Fruit fly (Drosophila melanogaster) whole organism, adult: ENCODE results near the gene CG6785.

ENCODE experiments used
- CG11617 ChIP-seq: fragments of 200-800 bp; sonication (Bioruptor generic); optimal IDR thresholded peaks from 2 replicates; lab custom pipeline; 2017; ENCODE audit warnings: mild to moderate bottlenecking, missing biosample characterization, missing genetic modification reagents, missing genetic modification characterization
- CG12768 ChIP-seq: fragments of 200-800 bp; sonication (Bioruptor generic); optimal IDR thresholded peaks from 2 replicates; lab custom pipeline; 2017; ENCODE audit warnings: missing biosample characterization, missing genetic modification characterization, mild to moderate bottlenecking, moderate library complexity, missing genetic modification reagents
- CG14711 ChIP-seq: fragments of 200-800 bp; sonication (Bioruptor generic); optimal IDR thresholded peaks from 2 replicates; lab custom pipeline; 2018; ENCODE audit warnings: missing biosample characterization, mild to moderate bottlenecking, missing genetic modification characterization, moderate library complexity
- CG1620 ChIP-seq: fragments of 200-800 bp; sonication (Bioruptor generic); optimal IDR thresholded peaks from 2 replicates; lab custom pipeline; 2016; ENCODE audit warnings: missing biosample characterization, missing genetic modification characterization
- CG33017 ChIP-seq: fragments of 200-800 bp; sonication (Bioruptor generic); optimal IDR thresholded peaks from 2 replicates; lab custom pipeline; 2018; ENCODE audit warnings: missing biosample characterization, mild to moderate bottlenecking, missing genetic modification characterization, moderate library complexity
- CG5204 ChIP-seq: fragments of 200-800 bp; sonication (Bioruptor generic); optimal IDR thresholded peaks from 2 replicates; lab custom pipeline; 2016; ENCODE audit warnings: missing biosample characterization, missing genetic modification characterization
- CG7045 ChIP-seq: fragments of 200-800 bp; sonication (Bioruptor generic); optimal IDR thresholded peaks from 2 replicates; lab custom pipeline; 2017; ENCODE audit warnings: missing biosample characterization, mild to moderate bottlenecking, missing genetic modification characterization
- CG7101 ChIP-seq: fragments of 200-800 bp; sonication (Bioruptor generic); optimal IDR thresholded peaks from 2 replicates; lab custom pipeline; 2018; ENCODE audit warnings: missing biosample characterization, mild to moderate bottlenecking, missing genetic modification characterization, moderate library complexity
- Clk ChIP-seq: fragments of 200-800 bp; sonication (Bioruptor generic); optimal IDR thresholded peaks from 2 replicates; lab custom pipeline; 2017; ENCODE audit warnings: missing biosample characterization, missing genetic modification characterization
- Crg-1 ChIP-seq: fragments of 200-800 bp; sonication (Bioruptor generic); optimal IDR thresholded peaks from 2 replicates; lab custom pipeline; 2016; ENCODE audit warnings: missing biosample characterization, missing genetic modification characterization
- Hr96 ChIP-seq: fragments of 200-800 bp; sonication (Bioruptor generic); optimal IDR thresholded peaks from 2 replicates; lab custom pipeline; 2016; ENCODE audit warnings: missing biosample characterization, missing genetic modification characterization
- Mnt ChIP-seq: fragments of 200-800 bp; sonication (Bioruptor generic); optimal IDR thresholded peaks from 2 replicates; lab custom pipeline; 2016; ENCODE audit warnings: missing biosample characterization, mild to moderate bottlenecking, missing genetic modification characterization
- bab1 ChIP-seq: fragments of 200-800 bp; sonication (Bioruptor generic); optimal IDR thresholded peaks from 3 replicates; lab custom pipeline; 2019; ENCODE audit warnings: missing biosample characterization, mild to moderate bottlenecking, missing genetic modification characterization, moderate library complexity
- cic ChIP-seq: fragments of 200-800 bp; sonication (Bioruptor generic); optimal IDR thresholded peaks from 2 replicates; lab custom pipeline; 2017; ENCODE audit warnings: missing biosample characterization, mild to moderate bottlenecking, missing genetic modification characterization, moderate library complexity
- cnc ChIP-seq, 2 experiments: fragments of >200 bp; optimal IDR thresholded peaks; 2 replicates each; lab custom pipeline; 2017
- kay ChIP-seq: fragments of 200-800 bp; sonication (Bioruptor generic); peaks from one replicate; lab custom pipeline; 2016; ENCODE audit warnings: missing biosample characterization, missing genetic modification characterization, borderline replicate concordance
- ovo ChIP-seq: fragments of 200-800 bp; sonication (Bioruptor generic); optimal IDR thresholded peaks from 2 replicates; lab custom pipeline; 2016; ENCODE audit warnings: missing biosample characterization, missing genetic modification characterization
- pad ChIP-seq: fragments of 200-800 bp; sonication (Bioruptor generic); optimal IDR thresholded peaks from 3 replicates; lab custom pipeline; 2017; ENCODE audit warnings: missing biosample characterization, missing genetic modification characterization, mild to moderate bottlenecking, moderate library complexity, missing genetic modification reagents
- tj ChIP-seq: fragments of 200-800 bp; sonication (Bioruptor generic); optimal IDR thresholded peaks from 3 replicates; lab custom pipeline; 2017; ENCODE audit warnings: missing biosample characterization, mild to moderate bottlenecking, missing genetic modification characterization, moderate library complexity
- toe ChIP-seq: fragments of 200-800 bp; sonication (Bioruptor generic); optimal IDR thresholded peaks from 2 replicates; lab custom pipeline; 2016; ENCODE audit warnings: missing biosample characterization, missing genetic modification characterization

Gene CG6785

DNA sequence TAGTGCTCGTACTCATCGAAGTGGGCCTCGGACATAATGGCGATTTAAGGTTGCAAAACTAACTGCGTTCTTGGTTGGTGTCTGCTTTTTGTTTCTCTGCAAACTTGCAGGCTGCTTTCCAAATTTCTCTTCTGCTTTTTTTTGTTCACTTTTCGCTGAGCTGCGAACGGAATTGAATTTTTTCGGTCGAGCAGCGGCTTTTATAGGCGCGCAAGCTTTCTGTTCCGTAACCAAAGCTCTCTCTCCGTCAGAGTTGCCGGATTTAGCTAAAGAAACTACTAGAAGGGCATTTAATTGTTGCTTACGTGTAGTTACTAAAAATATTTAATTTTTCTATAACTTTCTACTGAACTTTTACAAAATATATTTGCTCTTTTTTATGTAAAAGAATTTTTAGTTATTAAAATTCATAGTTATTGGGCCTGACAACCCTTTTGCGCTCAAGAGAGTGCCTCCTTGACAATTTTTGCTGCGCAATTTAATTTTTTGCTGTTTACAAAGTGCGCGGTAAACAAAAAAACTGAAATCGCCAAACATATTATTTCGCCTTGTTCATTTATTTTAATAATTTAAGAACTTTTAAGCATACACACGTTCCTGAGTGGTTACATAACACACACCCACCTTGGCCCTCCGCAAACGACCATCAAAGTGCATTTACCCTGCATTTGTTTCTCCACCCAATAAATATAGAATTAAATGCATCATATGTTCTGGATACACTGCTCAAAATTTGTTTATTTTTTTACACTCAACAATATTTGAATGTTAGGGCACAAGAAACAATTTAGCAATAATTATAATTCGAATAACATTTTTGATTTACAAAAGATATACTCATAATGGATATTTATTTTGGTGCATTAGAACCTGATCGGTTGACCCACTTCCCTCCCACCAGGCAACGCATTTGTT is 1.2 kb upstream of the CG6785 start, which contains the start of gene CG6770:
Gene CG6770 (minus strand): TSS at position 178 of the 915 bp plus-strand sequence.
- TF ChIP-seq cnc (optimal IDR thresholded peaks at IDR 0.05; lab: Kevin White, UChicago) (no peak), cic (GFP tag; lab: Kevin White, UChicago) (peak; percentile 45), kay (peak; percentile 93), ovo (GFP tag; lab: Kevin White, UChicago) (peak; percentile 27), CG11617 (GFP tag; lab: Kevin White, UChicago) (peak; percentile 95), CG7045 (GFP tag; lab: Kevin White, UChicago) (peak; percentile 82), Crg-1 (GFP tag; lab: Kevin White, UChicago) (peak; percentile 74), Clk (GFP tag; lab: Kevin White, UChicago) (no peak), CG14711 (peak; percentile 100), CG1620 (GFP tag; lab: Kevin White, UChicago) (peak; percentile 79), bab1 (GFP tag; lab: Kevin White, UChicago) (peak; percentile 89), CG12768 (GFP tag; lab: Kevin White, UChicago) (peak; percentile 92), Mnt (GFP tag; lab: Kevin White, UChicago) (peak; percentile 70), CG7101 (tag; lab: Kevin White, UChicago) (peak; percentile 97), CG5204 (peak; percentile 85), toe (peak; percentile 85), CG33017 (tag; lab: Kevin White, UChicago) (peak; percentile 97), tj (GFP tag; lab: Kevin White, UChicago) (peak; percentile 96), Hr96 (peak; percentile 75), pad (GFP tag; lab: Kevin White, UChicago) (peak; percentile 43)

DNA sequence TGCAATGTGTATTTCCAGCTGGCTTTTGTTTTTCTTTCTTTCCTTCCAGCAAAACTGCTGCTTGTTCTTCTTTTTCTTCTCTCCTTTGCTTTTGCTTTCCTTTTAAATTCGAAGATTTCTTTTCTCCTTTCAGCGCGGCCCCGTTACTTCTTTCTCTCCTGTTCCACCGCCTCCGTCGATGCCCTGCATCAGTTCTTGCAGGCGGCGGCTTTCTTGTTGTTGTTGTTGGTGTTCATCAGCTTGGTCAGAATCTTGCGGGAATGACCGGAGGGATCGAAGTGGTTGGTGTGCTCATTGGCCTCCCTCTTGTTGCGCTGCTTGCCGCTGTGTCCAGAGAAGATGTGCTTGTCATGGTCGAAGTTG is 559 bp upstream of the CG6785 start:
- TF ChIP-seq pad (GFP tag; lab: Kevin White, UChicago): peak; percentile 81
- no peak for TF ChIP-seq toe
- peak in 1 of 2 experiments; percentile 48 for TF ChIP-seq cnc (optimal IDR thresholded peaks at IDR 0.05; lab: Kevin White, UChicago)

DNA sequence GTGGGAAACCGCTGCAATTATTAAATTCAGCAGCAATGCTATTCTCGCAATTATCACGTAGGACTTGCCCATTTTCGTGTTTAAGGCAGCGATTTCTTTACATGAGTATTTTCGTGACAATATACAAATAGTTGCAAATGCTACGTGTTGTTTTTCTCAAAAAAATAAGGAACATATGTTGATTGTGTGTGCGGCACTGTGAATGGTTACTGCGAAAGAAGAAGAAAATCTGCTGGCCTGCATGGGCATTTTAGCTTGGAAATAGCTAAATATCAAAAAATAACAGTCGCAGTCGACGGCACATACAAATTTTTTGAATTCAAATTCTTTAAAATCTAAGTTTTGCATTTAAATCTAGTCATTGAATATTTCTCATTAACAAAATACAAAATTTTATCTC is 4.5 kb downstream of the CG6785 start, which contains the start of gene CG6766:
Gene CG6766 (minus strand): TSS at position 180 of the 400 bp plus-strand sequence.
- TF ChIP-seq bab1 (GFP tag; lab: Kevin White, UChicago): peak; percentile 51
- TF ChIP-seq Mnt (GFP tag; lab: Kevin White, UChicago): no peak
- peak; percentile 18 for TF ChIP-seq tj (GFP tag; lab: Kevin White, UChicago)
- no peak for TF ChIP-seq CG5204

DNA sequence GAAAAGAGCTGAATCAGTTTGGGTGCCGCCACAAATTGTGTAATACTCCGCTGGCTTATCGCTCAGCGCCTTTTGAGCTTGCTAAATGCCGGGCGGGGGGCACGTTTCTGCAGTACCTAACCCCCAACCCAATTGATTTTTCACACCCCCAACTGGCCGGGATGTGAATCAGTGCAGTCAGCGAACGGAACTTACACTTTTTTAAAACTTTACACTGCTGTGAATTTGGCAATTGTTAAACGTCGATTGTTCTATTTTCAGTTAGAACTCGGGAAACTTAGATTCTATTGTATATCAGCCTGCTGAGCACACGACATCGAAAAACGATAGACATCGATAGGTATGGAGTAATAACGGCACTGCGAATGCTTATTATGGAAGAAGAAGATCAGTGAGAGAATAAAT is 6.8 kb downstream of the CG6785 start, which contains the start of gene Tom70:
Gene Tom70 (minus strand): TSS at position 335 of the 405 bp plus-strand sequence.
- TF ChIP-seq ovo (GFP tag; lab: Kevin White, UChicago): peak; percentile 13
- no peak for TF ChIP-seq CG33017 (tag; lab: Kevin White, UChicago)
- no peak for TF ChIP-seq cnc (optimal IDR thresholded peaks at IDR 0.05; lab: Kevin White, UChicago)
- peak; percentile 81 for TF ChIP-seq Mnt (GFP tag; lab: Kevin White, UChicago)
- no peak for TF ChIP-seq CG5204
- no peak for TF ChIP-seq toe
- no peak for TF ChIP-seq Crg-1 (GFP tag; lab: Kevin White, UChicago)
- no peak for TF ChIP-seq Hr96
- no peak for TF ChIP-seq CG1620 (GFP tag; lab: Kevin White, UChicago)
- TF ChIP-seq pad (GFP tag; lab: Kevin White, UChicago): no peak
- no peak for TF ChIP-seq CG7045 (GFP tag; lab: Kevin White, UChicago)

DNA sequence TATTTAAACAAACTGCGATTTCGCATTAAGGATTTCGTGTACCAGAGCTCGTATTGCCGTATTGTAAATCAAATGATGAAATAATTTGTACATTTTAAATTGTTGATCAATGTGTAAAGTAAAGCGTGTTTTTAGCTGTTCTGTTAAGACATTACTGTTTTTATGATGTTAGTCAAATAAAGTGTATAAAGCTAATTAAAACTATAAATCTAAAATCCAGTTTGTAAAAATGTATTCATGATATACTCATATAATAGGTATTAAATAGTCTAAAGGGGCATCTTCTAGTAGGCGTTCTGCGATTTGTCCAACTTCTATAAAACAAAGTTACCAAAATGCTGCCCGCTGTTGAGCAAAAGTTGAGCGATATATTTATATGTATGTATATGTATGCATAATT is 11.1 kb downstream of the CG6785 start, which contains the start of gene CG18788:
Gene CG18788 (plus strand): TSS at position 301 of the 400 bp plus-strand sequence.
- no peak for TF ChIP-seq CG5204
- TF ChIP-seq CG33017 (tag; lab: Kevin White, UChicago): no peak
- TF ChIP-seq CG14711: no peak
- TF ChIP-seq Hr96: no peak
- TF ChIP-seq CG11617 (GFP tag; lab: Kevin White, UChicago): no peak

DNA sequence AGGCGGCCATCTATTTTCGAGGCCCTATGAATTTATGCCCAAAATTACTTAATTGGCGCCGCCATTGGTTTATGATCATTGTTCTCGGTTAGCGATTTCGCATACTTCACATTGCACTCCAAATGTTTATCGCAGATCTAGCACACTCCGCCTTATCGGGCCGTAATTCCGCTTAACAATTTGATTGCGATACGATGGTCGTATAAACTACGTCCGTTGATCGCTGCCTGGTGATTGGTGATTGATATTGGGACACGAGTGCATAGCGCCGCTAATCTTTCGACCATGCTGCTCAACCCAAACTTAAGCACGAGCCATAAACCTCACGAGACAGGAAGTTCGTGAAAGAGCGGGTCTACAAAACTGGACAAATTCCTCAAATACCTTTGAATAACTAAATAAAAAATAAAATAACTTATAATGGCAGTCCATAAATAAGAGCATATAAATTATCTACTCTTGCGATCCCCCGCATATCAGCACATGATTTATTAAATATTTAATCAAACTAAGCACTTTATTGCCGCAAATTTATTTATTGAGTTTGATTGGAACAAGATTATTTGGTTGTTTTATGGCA is 14.4 kb downstream of the CG6785 start:
- TF ChIP-seq cic (GFP tag; lab: Kevin White, UChicago): peak; percentile 4
- no peak for TF ChIP-seq CG12768 (GFP tag; lab: Kevin White, UChicago)

DNA sequence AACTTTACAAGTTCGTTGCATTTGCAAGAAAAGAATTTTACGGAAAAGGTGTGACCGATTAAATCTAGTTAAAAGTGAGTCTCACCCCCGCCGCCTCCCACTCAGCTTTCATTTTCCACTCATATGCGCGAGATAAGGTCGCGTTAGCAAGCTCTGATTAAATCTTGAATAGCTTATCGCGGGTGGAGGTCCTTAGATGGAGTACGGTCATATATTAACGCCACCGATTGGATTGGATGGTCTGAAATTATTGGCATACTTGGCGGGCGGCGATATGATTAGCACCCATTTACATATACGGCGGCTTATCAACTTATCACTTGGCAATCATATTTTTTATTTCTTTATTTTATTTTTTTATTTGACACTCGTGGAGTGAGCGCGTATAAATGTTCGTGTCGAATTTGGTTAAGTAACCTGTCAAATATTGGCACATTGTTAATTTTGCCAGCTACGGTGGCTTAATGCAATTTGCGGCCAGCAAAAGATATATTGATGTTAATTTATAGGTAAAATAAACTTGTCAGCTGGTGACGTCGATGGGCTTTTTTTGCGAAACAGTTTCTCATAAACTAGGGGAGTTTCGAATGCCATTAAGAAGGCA is 15.3 kb downstream of the CG6785 start:
- peak; percentile 7 for TF ChIP-seq Hr96
- no peak for TF ChIP-seq Crg-1 (GFP tag; lab: Kevin White, UChicago)
